Fruit fly (Drosophila melanogaster) whole organism, embryonic: ENCODE measurements around the gene numb.

Experiments used
- CG13287 ChIP-seq: fragments of 200-800 bp; sonication (Bioruptor generic); IDR thresholded peaks from 2 replicates; pipeline ENCODE4 v1.3.6; 2022; ENCODE audit warnings: missing biosample characterization, missing genetic modification characterization; ENCODE audit not compliant: partially characterized antibody
- CG15011 ChIP-seq: fragments of 200-800 bp; sonication (Bioruptor generic); optimal IDR thresholded peaks from 3 replicates; lab custom pipeline; 2018; ENCODE audit warnings: missing biosample characterization, mild to moderate bottlenecking, missing genetic modification characterization
- CG16813 ChIP-seq: fragments of 200-800 bp; sonication (Bioruptor generic); IDR thresholded peaks from 3 replicates; pipeline ENCODE4 v1.3.6; 2022; ENCODE audit warnings: missing biosample characterization, missing genetic modification characterization; ENCODE audit not compliant: partially characterized antibody
- CG17359 ChIP-seq: fragments of 200-800 bp; sonication (Bioruptor generic); optimal IDR thresholded peaks from 3 replicates; lab custom pipeline; 2018; ENCODE audit warnings: missing biosample characterization, mild to moderate bottlenecking, missing genetic modification characterization, moderate library complexity
- CG17802 ChIP-seq: fragments of 200-800 bp; sonication (Bioruptor generic); optimal IDR thresholded peaks from 2 replicates; lab custom pipeline; 2018; ENCODE audit warnings: missing biosample characterization, mild to moderate bottlenecking, missing genetic modification characterization, moderate library complexity
- CG1832 ChIP-seq: fragments of 200-800 bp; sonication (Bioruptor generic); optimal IDR thresholded peaks from 2 replicates; lab custom pipeline; 2017; ENCODE audit warnings: missing biosample characterization, mild to moderate bottlenecking, missing genetic modification characterization, inconsistent platforms
- CG2678 ChIP-seq: fragments of 200-800 bp; sonication (Bioruptor generic); optimal IDR thresholded peaks from 3 replicates; lab custom pipeline; 2019; ENCODE audit warnings: missing biosample characterization, mild to moderate bottlenecking, missing genetic modification characterization, moderate library complexity
- CG2875 ChIP-seq: fragments of 200-800 bp; sonication (Bioruptor generic); optimal IDR thresholded peaks from 2 replicates; lab custom pipeline; 2017; ENCODE audit warnings: missing biosample characterization, mild to moderate bottlenecking, missing genetic modification characterization, missing genetic modification reagents
- CG30020 ChIP-seq: fragments of 200-800 bp; optimal IDR thresholded peaks from 2 replicates; lab custom pipeline; 2019; ENCODE audit warnings: missing biosample characterization, mild to moderate bottlenecking, missing genetic modification characterization, moderate library complexity
- CG32772 ChIP-seq: fragments of 200-800 bp; sonication (Bioruptor generic); IDR thresholded peaks from 2 replicates; pipeline ENCODE4 v1.3.6; 2022; ENCODE audit warnings: missing biosample characterization, missing genetic modification characterization
- CG42726 ChIP-seq: fragments of 200-800 bp; sonication (Bioruptor generic); IDR thresholded peaks from 2 replicates; pipeline ENCODE4 v1.3.6; 2022; ENCODE audit warnings: missing biosample characterization, missing genetic modification characterization; ENCODE audit not compliant: partially characterized antibody
- CG4707 ChIP-seq: fragments of 200-800 bp; sonication (Bioruptor generic); optimal IDR thresholded peaks from 2 replicates; lab custom pipeline; 2018; ENCODE audit warnings: missing biosample characterization, mild to moderate bottlenecking, missing genetic modification characterization, moderate library complexity
- CG6272 ChIP-seq: fragments of 200-800 bp; sonication (Bioruptor generic); IDR thresholded peaks from 2 replicates; pipeline ENCODE4 v1.3.6; 2022; ENCODE audit warnings: missing biosample characterization, missing genetic modification characterization
- CG8478 ChIP-seq: fragments of >200 bp; optimal IDR thresholded peaks from 2 replicates; lab custom pipeline; 2018
- Dad ChIP-seq: fragments of 200-800 bp; sonication (Bioruptor generic); optimal IDR thresholded peaks from 3 replicates; lab custom pipeline; 2016; ENCODE audit warnings: missing biosample characterization, missing genetic modification characterization
- HLH54F ChIP-seq: fragments of 200-800 bp; sonication (Bioruptor generic); optimal IDR thresholded peaks from 3 replicates; lab custom pipeline; 2016; ENCODE audit warnings: missing biosample characterization, missing genetic modification characterization
- HmgZ ChIP-seq: fragments of 200-800 bp; sonication (Bioruptor generic); optimal IDR thresholded peaks from 2 replicates; lab custom pipeline; 2018; ENCODE audit warnings: missing biosample characterization, mild to moderate bottlenecking, missing genetic modification characterization
- Hr39 ChIP-seq: fragments of >200 bp; optimal IDR thresholded peaks from 2 replicates; lab custom pipeline; 2017
- Jarid2 ChIP-seq: fragments of 200-800 bp; sonication (Bioruptor generic); optimal IDR thresholded peaks from 3 replicates; lab custom pipeline; 2017; ENCODE audit warnings: mild to moderate bottlenecking, missing biosample characterization, missing genetic modification reagents, missing genetic modification characterization
- Kr ChIP-seq: fragments of 200-800 bp; sonication (Bioruptor generic); optimal IDR thresholded peaks from 2 replicates; lab custom pipeline; 2017; ENCODE audit warnings: missing biosample characterization, mild to moderate bottlenecking, missing genetic modification characterization
- MESR4 ChIP-seq: fragments of 200-800 bp; sonication (Bioruptor generic); optimal IDR thresholded peaks from 2 replicates; lab custom pipeline; 2018; ENCODE audit warnings: missing biosample characterization, mild to moderate bottlenecking, missing genetic modification characterization, moderate library complexity
- Myb ChIP-seq: fragments of 200-800 bp; sonication (Bioruptor generic); optimal IDR thresholded peaks from 2 replicates; lab custom pipeline; 2016; ENCODE audit warnings: missing biosample characterization, missing genetic modification characterization
- Neu2 ChIP-seq: fragments of 200-800 bp; sonication (Bioruptor generic); optimal IDR thresholded peaks from 3 replicates; lab custom pipeline; 2016; ENCODE audit warnings: missing biosample characterization, missing genetic modification characterization, borderline replicate concordance
- Nf-YC ChIP-seq: fragments of 200-800 bp; optimal IDR thresholded peaks from 3 replicates; lab custom pipeline; 2019; ENCODE audit warnings: missing biosample characterization, mild to moderate bottlenecking, missing genetic modification characterization, moderate library complexity
- Spps ChIP-seq: fragments of 200-800 bp; sonication (Bioruptor generic); optimal IDR thresholded peaks from 2 replicates; lab custom pipeline; 2018; ENCODE audit warnings: missing biosample characterization, mild to moderate bottlenecking, missing genetic modification characterization
- Vsx1 ChIP-seq: fragments of 200-800 bp; sonication (Bioruptor generic); optimal IDR thresholded peaks from 2 replicates; lab custom pipeline; 2017; ENCODE audit warnings: missing biosample characterization, mild to moderate bottlenecking, missing genetic modification characterization, missing genetic modification reagents
- abd-A ChIP-seq: fragments of 200-800 bp; sonication (Bioruptor generic); optimal IDR thresholded peaks from 3 replicates; lab custom pipeline; 2019; ENCODE audit warnings: missing biosample characterization, mild to moderate bottlenecking, missing genetic modification characterization, moderate library complexity
- amos ChIP-seq: fragments of 200-800 bp; sonication (Bioruptor generic); IDR thresholded peaks from 2 replicates; pipeline ENCODE4 v1.3.6; 2022; ENCODE audit warnings: missing biosample characterization, missing genetic modification characterization; ENCODE audit not compliant: partially characterized antibody
- ara ChIP-seq: fragments of 200-800 bp; sonication (Bioruptor generic); IDR thresholded peaks from 2 replicates; pipeline ENCODE4 v1.3.6; 2022; ENCODE audit warnings: missing biosample characterization, missing genetic modification characterization
- chn ChIP-seq: fragments of 200-800 bp; sonication (Bioruptor generic); optimal IDR thresholded peaks from 2 replicates; lab custom pipeline; 2016; ENCODE audit warnings: missing biosample characterization, missing genetic modification characterization
- disco-r ChIP-seq: fragments of 200-800 bp; sonication (Bioruptor generic); optimal IDR thresholded peaks from 2 replicates; lab custom pipeline; 2016; ENCODE audit warnings: missing biosample characterization, missing genetic modification characterization
- fd64A ChIP-seq: fragments of 200-800 bp; sonication (Bioruptor generic); optimal IDR thresholded peaks from 3 replicates; lab custom pipeline; 2018; ENCODE audit warnings: missing biosample characterization, mild to moderate bottlenecking, missing genetic modification characterization
- fru ChIP-seq: fragments of >200 bp; optimal IDR thresholded peaks from 2 replicates; lab custom pipeline; 2017
- gro ChIP-seq: fragments of 200-800 bp; sonication (Bioruptor generic); optimal IDR thresholded peaks from 2 replicates; lab custom pipeline; 2016; ENCODE audit warnings: missing biosample characterization, missing genetic modification characterization
- gsb-n ChIP-seq: fragments of 200-800 bp; sonication (Bioruptor generic); optimal IDR thresholded peaks from 3 replicates; lab custom pipeline; 2018; ENCODE audit warnings: missing biosample characterization, mild to moderate bottlenecking, missing genetic modification characterization
- gt ChIP-seq: fragments of 200-800 bp; sonication (Bioruptor generic); IDR thresholded peaks from 2 replicates; pipeline ENCODE4 v1.3.6; 2022; ENCODE audit warnings: missing biosample characterization, missing genetic modification characterization
- her ChIP-seq: fragments of 200-800 bp; sonication (Bioruptor generic); optimal IDR thresholded peaks from 2 replicates; lab custom pipeline; 2016; ENCODE audit warnings: missing biosample characterization, missing genetic modification characterization
- insv ChIP-seq, 2 experiments: fragments of 200-800 bp; sonication (Bioruptor generic); optimal IDR thresholded peaks; 3 replicates each; lab custom pipeline; 2016 to 2018; ENCODE audit warnings: missing biosample characterization in 2 of 2, missing genetic modification characterization in 2 of 2
- luna ChIP-seq: fragments of 200-800 bp; sonication (Bioruptor generic); optimal IDR thresholded peaks from 2 replicates; lab custom pipeline; 2016; ENCODE audit warnings: missing biosample characterization, missing genetic modification characterization
- nau ChIP-seq: fragments of 200-800 bp; sonication (Bioruptor generic); optimal IDR thresholded peaks from 3 replicates; lab custom pipeline; 2017; ENCODE audit warnings: missing biosample characterization, mild to moderate bottlenecking, missing genetic modification characterization, missing genetic modification reagents
- nerfin-2 ChIP-seq: fragments of 200-800 bp; sonication (Bioruptor generic); IDR thresholded peaks from 2 replicates; pipeline ENCODE4 v1.3.6; 2022; ENCODE audit warnings: missing biosample characterization, missing genetic modification characterization; ENCODE audit not compliant: partially characterized antibody
- peb ChIP-seq: fragments of 200-800 bp; sonication (Bioruptor generic); IDR thresholded peaks from 2 replicates; pipeline ENCODE4 v1.3.6; 2022; ENCODE audit warnings: missing biosample characterization, missing genetic modification characterization
- pnt ChIP-seq: fragments of 200-800 bp; sonication (Bioruptor generic); optimal IDR thresholded peaks from 3 replicates; lab custom pipeline; 2016; ENCODE audit warnings: missing biosample characterization, missing genetic modification characterization
- sc ChIP-seq, 3 experiments: fragments of >200 bp in 2 of 3; fragments of 200-800 bp in 1 of 3; sonication (Bioruptor generic) in 1 of 3; optimal IDR thresholded peaks; 2 replicates in 2 of 3; 3 replicates in 1 of 3; lab custom pipeline; 2017; ENCODE audit warnings: mild to moderate bottlenecking in 1 of 3, missing biosample characterization in 1 of 3, missing genetic modification characterization in 1 of 3, missing genetic modification reagents in 1 of 3
- stc ChIP-seq: fragments of 200-800 bp; sonication (Bioruptor generic); IDR thresholded peaks from 2 replicates; pipeline ENCODE4 v1.3.6; 2022; ENCODE audit warnings: missing biosample characterization, missing genetic modification characterization
- stwl ChIP-seq: fragments of 200-800 bp; sonication (Bioruptor generic); optimal IDR thresholded peaks from 3 replicates; lab custom pipeline; 2018; ENCODE audit warnings: missing biosample characterization, mild to moderate bottlenecking, missing genetic modification characterization, moderate library complexity
- toy ChIP-seq: fragments of 200-800 bp; sonication (Bioruptor generic); IDR thresholded peaks from 2 replicates; pipeline ENCODE4 v1.3.6; 2022; ENCODE audit warnings: missing biosample characterization, missing genetic modification characterization
- wdn ChIP-seq: fragments of 200-800 bp; sonication (Bioruptor generic); IDR thresholded peaks from 2 replicates; pipeline ENCODE4 v1.3.6; 2022; ENCODE audit warnings: missing biosample characterization, missing genetic modification characterization
- zf30C ChIP-seq: fragments of 200-800 bp; sonication (Bioruptor generic); optimal IDR thresholded peaks from 3 replicates; lab custom pipeline; 2018; ENCODE audit warnings: missing biosample characterization, mild to moderate bottlenecking, missing genetic modification characterization
- zfh2 ChIP-seq: fragments of 200-800 bp; sonication (Bioruptor generic); optimal IDR thresholded peaks from 2 replicates; lab custom pipeline; 2016; ENCODE audit warnings: missing biosample characterization, missing genetic modification characterization

numb gene

dm6 chr2L:9502786-9503443, 65.6 kb downstream of the numb start (continued):
- TF ChIP-seq toy (0 out of 2 replicates have a peak, but pooled peaks have one; percentile 27), CG30020 (tag; lab: Kevin White, UChicago) (no peak), Vsx1 (peak; percentile 61), her (GFP tag; lab: Kevin White, UChicago) (no peak), chn (GFP tag; lab: Kevin White, UChicago) (peak; percentile 30), CG6272 (peak; percentile 66), Myb (peak; percentile 12), amos (GFP tag; lab: Robert Waterston, UW) (no peak), Kr (GFP tag; lab: Kevin White, UChicago) (no peak), HLH54F (GFP tag; lab: Kevin White, UChicago) (peak; percentile 18), Neu2 (GFP tag; lab: Kevin White, UChicago) (no peak), MESR4 (GFP tag; lab: Kevin White, UChicago) (no peak), zf30C (GFP tag; lab: Kevin White, UChicago) (no peak), CG15011 (GFP tag; lab: Kevin White, UChicago) (no peak), CG32772 (GFP tag; lab: Robert Waterston, UW) (peak; percentile 76), abd-A (tag; lab: Kevin White, UChicago) (no peak), gsb-n (peak; percentile 58), nau (no peak), fru (lab: Kevin White, UChicago) (no peak), luna (GFP tag; lab: Kevin White, UChicago) (no peak), gro (no peak), disco-r (no peak), Nf-YC (tag; lab: Kevin White, UChicago) (no peak), Dad (GFP tag; lab: Kevin White, UChicago) (no peak), ara (GFP tag; lab: Robert Waterston, UW) (peak; percentile 72), CG2875 (GFP tag; lab: Kevin White, UChicago) (peak; percentile 55), stwl (tag; lab: Kevin White, UChicago) (no peak), nerfin-2 (no peak), CG13287 (no peak; the same call in 1 of the 2 replicates), CG16813 (GFP tag; lab: Robert Waterston, UW) (no peak), gt (0 out of 2 replicates have a peak, but pooled peaks have one; percentile 20), CG17359 (tag; lab: Kevin White, UChicago) (peak; percentile 72), Spps (no peak), Jarid2 (no peak), CG1832 (GFP tag; lab: Kevin White, UChicago) (no peak), CG17802 (tag; lab: Kevin White, UChicago) (no peak), CG4707 (peak; percentile 37), fd64A (no peak), CG8478 (no peak), zfh2 (GFP tag; lab: Kevin White, UChicago) (peak; percentile 37), pnt (peak; percentile 31), peb (GFP tag; lab: Robert Waterston, UW) (peak; percentile 33; the same call in 1 of the 2 replicates), wdn (peak; percentile 47; the same call in 1 of the 2 replicates), insv (GFP tag; optimal IDR thresholded peaks at IDR 0.05; lab: Kevin White, UChicago) (no peak), stc (GFP tag; lab: Robert Waterston, UW) (peak; percentile 80), CG42726 (no peak), sc (optimal IDR thresholded peaks at IDR 0.05; lab: Kevin White, UChicago) (no peak), sc (GFP tag; optimal IDR thresholded peaks at IDR 0.05; lab: Kevin White, UChicago) (peak; percentile 51), CG2678 (peak; percentile 75), Hr39 (lab: Kevin White, UChicago) (no peak), HmgZ (tag; lab: Kevin White, UChicago) (peak; percentile 32)
